Worm (Caenorhabditis elegans): ENCODE measurements around the gene srw-138.

ce11 chrV:2976287-2976686 lies 13.4 kb upstream of the srw-138 start, which contains the start of gene srw-124:
- TF ChIP-seq dao-5 (tag; optimal IDR thresholded peaks at IDR 0.05) = no peak
- TF ChIP-seq him-1 (tag; optimal IDR thresholded peaks at IDR 0.05) = no peak
- TF ChIP-seq W03F9.2 (tag; optimal IDR thresholded peaks at IDR 0.05) = no peak
